Worm (Caenorhabditis elegans): ENCODE data around the gene swt-7.

swt-7 gene

DNA sequence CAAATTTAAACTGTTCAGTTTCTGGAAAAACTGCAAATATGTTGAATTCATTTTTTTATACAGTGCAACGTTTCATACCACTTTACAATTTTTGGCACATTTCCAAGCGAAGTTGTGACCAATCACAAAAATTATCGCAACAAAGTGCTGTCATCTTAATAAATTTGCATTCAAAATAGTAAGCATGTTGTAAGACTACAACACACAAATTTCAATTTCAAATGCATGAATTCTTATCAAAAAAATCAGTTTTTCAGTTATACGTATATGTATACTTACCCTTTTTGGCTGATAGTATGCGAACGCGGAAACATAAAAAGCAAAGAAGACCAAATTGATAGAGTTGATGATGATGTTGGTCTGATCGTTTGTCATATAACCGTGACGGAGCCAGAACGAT lies 403 bp downstream of the swt-7 start:
- TF ChIP-seq cebp-2 (GFP tag; IDR thresholded peaks at IDR 0.05), result no peak
- peak; percentile 86 for TF ChIP-seq nhr-80 (tag; optimal IDR thresholded peaks at IDR 0.05)
- TF ChIP-seq mel-28 (tag; optimal IDR thresholded peaks at IDR 0.05; ENCODE audit: borderline replicate concordance), result no peak
- no peak for TF ChIP-seq madf-6 (GFP tag; IDR thresholded peaks at IDR 0.05)

DNA sequence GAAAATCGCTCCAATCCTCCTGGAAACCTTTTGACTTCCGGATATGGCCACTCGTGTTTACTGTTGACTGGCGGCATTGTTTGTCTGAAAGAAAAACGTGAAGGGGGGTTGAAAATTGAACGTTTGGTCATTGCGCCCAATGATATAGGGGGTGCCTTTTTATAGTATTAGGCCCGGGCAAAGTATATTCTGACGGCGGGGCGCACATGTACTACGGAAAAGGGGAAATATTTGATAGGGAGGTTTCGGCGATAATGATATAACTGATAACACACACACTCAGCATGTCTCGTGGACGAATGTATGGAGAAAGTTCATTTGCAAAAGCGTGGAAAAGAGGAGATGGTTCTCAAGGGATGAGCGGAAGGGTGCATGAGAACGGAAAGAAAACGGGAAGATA lies 3.0 kb downstream of the swt-7 start, which contains the start of gene cpt-4:
cpt-4 (minus strand) TSS at position 84 of the 400 bp plus-strand sequence.
- TF ChIP-seq ets-4 (GFP tag; optimal IDR thresholded peaks at IDR 0.05) (peak; percentile 17), T26A5.8 (tag; optimal IDR thresholded peaks at IDR 0.05) (no peak), nhr-80 (tag; optimal IDR thresholded peaks at IDR 0.05) (peak; percentile 84), dox-1 (GFP tag; IDR thresholded peaks at IDR 0.05) (peak; percentile 55), egl-18 (GFP tag; IDR thresholded peaks at IDR 0.05) (no peak), cebp-1 (GFP tag; IDR thresholded peaks at IDR 0.05) (no peak), cebp-1 (tag; optimal IDR thresholded peaks at IDR 0.05) (peak; percentile 5), lsy-27 (tag; optimal IDR thresholded peaks at IDR 0.05; ENCODE audit: borderline replicate concordance, insufficient read depth) (no peak)

DNA sequence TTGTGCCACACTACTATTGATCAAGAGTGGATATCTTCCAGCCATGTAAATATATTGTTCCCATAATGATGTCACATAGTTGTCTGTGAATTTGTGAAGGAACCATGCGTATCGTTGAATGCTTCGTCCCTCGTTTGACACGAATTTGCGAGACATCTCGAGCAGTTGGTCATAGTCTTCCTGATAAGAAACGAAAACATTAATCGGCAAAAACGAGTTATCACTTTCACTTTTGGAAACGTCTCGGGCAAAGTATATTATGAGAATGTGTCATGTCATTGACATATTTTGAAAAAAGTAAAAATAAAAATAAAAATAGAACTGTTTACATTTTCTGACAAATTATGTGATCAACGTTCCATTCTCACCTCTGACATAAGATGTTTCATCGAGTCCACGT lies 4.2 kb downstream of the swt-7 start:
- TF ChIP-seq ceh-27 (GFP tag; optimal IDR thresholded peaks at IDR 0.05) (no peak), aptf-2 (GFP tag; conservative IDR thresholded peaks at IDR 0.05) (no peak), unc-62 (GFP tag; optimal IDR thresholded peaks at IDR 0.05) (peak; percentile 32), C06A6.2 (GFP tag; conservative IDR thresholded peaks at IDR 0.05) (no peak), lsy-27 (tag; optimal IDR thresholded peaks at IDR 0.05; ENCODE audit: borderline replicate concordance, insufficient read depth) (no peak), nfya-1 (tag; optimal IDR thresholded peaks at IDR 0.05; ENCODE audit: borderline replicate concordance, insufficient read depth) (no peak), madf-8 (GFP tag; conservative IDR thresholded peaks at IDR 0.05) (no peak), snpc-4 (GFP tag; optimal IDR thresholded peaks at IDR 0.05) (no peak), snpc-4 (tag; optimal IDR thresholded peaks at IDR 0.05) (no peak), rec-8 (tag; optimal IDR thresholded peaks at IDR 0.05) (no peak), F55B11.4 (tag; optimal IDR thresholded peaks at IDR 0.05; ENCODE audit: borderline replicate concordance, insufficient read depth) (no peak), hrde-1 (tag; optimal IDR thresholded peaks at IDR 0.05; ENCODE audit: borderline replicate concordance) (no peak), rpc-1 (optimal IDR thresholded peaks at IDR 0.05) (no peak), rpc-1 (tag; optimal IDR thresholded peaks at IDR 0.05) (no peak), pha-4 (tag; optimal IDR thresholded peaks at IDR 0.05) (no peak), snpc-3.4 (tag; optimal IDR thresholded peaks at IDR 0.05) (no peak), lin-35 (GFP tag; optimal IDR thresholded peaks at IDR 0.05) (no peak), dox-1 (GFP tag; IDR thresholded peaks at IDR 0.05) (peak; percentile 46; the same call in 1 of the 2 replicates), ZK185.1 (tag; optimal IDR thresholded peaks at IDR 0.05; ENCODE audit: poor library complexity, severe bottlenecking) (no peak), nhr-80 (tag; optimal IDR thresholded peaks at IDR 0.05) (peak; percentile 73), ztf-6 (GFP tag; IDR thresholded peaks at IDR 0.05) (no peak), akir-1 (GFP tag; optimal IDR thresholded peaks at IDR 0.05) (no peak), ztf-18 (tag; optimal IDR thresholded peaks at IDR 0.05) (no peak), ztf-26 (tag; optimal IDR thresholded peaks at IDR 0.05) (no peak), F33H1.4 (GFP tag; IDR thresholded peaks at IDR 0.05) (no peak), F49E8.2 (tag; optimal IDR thresholded peaks at IDR 0.05; ENCODE audit: insufficient read depth) (no peak), egl-18 (GFP tag; IDR thresholded peaks at IDR 0.05) (no peak), ceh-100 (GFP tag; IDR thresholded peaks at IDR 0.05) (no peak), nfya-2 (GFP tag; IDR thresholded peaks at IDR 0.05) (no peak)
